Worm (Caenorhabditis elegans): ENCODE measurements around the gene msp-45.

DNA sequence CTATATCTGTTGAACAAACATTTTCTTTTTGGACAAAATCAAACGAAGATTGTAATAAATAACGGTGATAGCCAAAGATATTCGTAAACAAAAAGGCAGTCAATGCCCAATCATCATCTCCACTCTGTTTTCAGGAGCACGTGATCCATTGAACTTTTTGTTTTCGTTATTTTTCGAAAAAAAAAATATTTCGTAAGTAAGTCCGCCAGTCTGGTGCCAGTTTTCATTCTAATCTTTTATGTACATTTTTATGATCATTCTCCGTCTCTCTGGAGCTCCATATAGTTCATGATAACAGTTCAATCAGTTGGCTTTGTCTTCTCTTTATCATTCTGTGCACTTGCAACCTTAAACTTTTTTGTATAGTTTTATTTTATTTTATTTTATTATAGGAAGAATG, 46.0 kb upstream of the msp-45 start, which contains the start of gene ampd-1:
- TF ChIP-seq elt-4 (tag; optimal IDR thresholded peaks at IDR 0.05) (no peak), ceh-22 (tag; optimal IDR thresholded peaks at IDR 0.05) (no peak), unc-55 (GFP tag; optimal IDR thresholded peaks at IDR 0.05) (no peak)
